ENCODE assay signal across 5 fruit fly cellular contexts in the genomic region with DNA sequence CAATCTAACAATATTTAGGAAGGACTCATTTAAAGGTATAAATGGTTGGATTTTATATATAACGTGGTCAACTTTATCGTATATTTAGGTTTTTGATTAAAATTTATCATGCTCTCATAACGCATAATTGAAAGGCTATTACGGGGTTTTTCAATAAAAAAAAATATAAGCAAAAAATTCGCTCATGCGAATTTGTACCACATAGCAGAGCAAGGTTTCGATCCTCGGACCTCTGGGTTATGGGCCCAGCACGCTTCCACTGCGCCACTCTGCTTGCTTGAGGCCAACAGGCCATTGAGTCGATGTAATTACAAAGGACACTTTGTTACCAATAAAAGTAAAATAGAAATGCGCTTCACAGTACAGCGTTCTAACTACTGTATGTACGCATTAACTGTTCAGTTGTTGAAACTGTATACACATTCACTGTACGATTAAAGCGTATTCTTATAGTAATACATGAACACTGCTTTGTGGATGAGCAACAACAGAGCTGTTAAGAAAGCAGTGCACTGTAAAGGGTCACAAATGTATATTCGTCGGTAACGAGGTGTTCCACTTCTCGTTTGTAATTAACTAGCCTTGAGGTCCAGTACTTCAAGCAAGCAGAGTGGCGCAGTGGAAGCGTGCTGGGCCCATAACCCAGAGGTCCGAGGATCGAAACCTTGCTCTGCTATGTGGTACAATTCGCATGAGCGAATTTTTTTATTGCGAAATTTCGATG.
A peak's percentile ranks its signal among the peaks of the same experiment; 100 is the strongest.
TF ChIP-seq lines count a peak whose summit lies in the region.

No protein-coding gene starts in this region.

- peak; percentile 45 to 60 for TF ChIP-seq CTCF in S2 (optimal IDR thresholded peaks at IDR 0.05; lab: Kevin White, UChicago)
- TF ChIP-seq CTCF in whole organism, embryonic (GFP tag; optimal IDR thresholded peaks at IDR 0.05; lab: Kevin White, UChicago) = peak; percentile 66

TF ChIP-seq in whole organism, adult, 20 proteins besides CTCF, POLR2A, EP300 and RAD21:
- TF ChIP-seq CG7045 (GFP tag; optimal IDR thresholded peaks at IDR 0.05; lab: Kevin White, UChicago) (no peak), CG5204 (GFP tag; optimal IDR thresholded peaks at IDR 0.05; lab: Kevin White, UChicago) (no peak), cic (GFP tag; optimal IDR thresholded peaks at IDR 0.05; lab: Kevin White, UChicago) (peak; percentile 14), CG7101 (tag; optimal IDR thresholded peaks at IDR 0.05; lab: Kevin White, UChicago) (no peak), bab1 (GFP tag; optimal IDR thresholded peaks at IDR 0.05; lab: Kevin White, UChicago) (peak; percentile 64), Crg-1 (GFP tag; optimal IDR thresholded peaks at IDR 0.05; lab: Kevin White, UChicago) (peak; percentile 12)

TF ChIP-seq in whole organism, embryonic, 481 proteins besides CTCF, POLR2A, EP300 and RAD21 (continues in another document):
- TF ChIP-seq Mad (GFP tag; optimal IDR thresholded peaks at IDR 0.05; lab: Kevin White, UChicago) = no peak
- TF ChIP-seq Xbp1 (GFP tag; optimal IDR thresholded peaks at IDR 0.05; lab: Kevin White, UChicago) = no peak
- peak; percentile 67; the same call in 1 of the 2 replicates for TF ChIP-seq CG13287 (GFP tag; IDR thresholded peaks at IDR 0.05; lab: Robert Waterston, UW; ENCODE audit: partially characterized antibody)
- peak; percentile 100 for TF ChIP-seq Bdp1 (GFP tag; optimal IDR thresholded peaks at IDR 0.05; lab: Kevin White, UChicago)
- TF ChIP-seq bowl (GFP tag; IDR thresholded peaks at IDR 0.05; lab: Robert Waterston, UW) = no peak
- TF ChIP-seq chn (GFP tag; optimal IDR thresholded peaks at IDR 0.05; lab: Kevin White, UChicago) = no peak
- peak; percentile 3 for TF ChIP-seq ftz-f1 (GFP tag; optimal IDR thresholded peaks at IDR 0.05; lab: Kevin White, UChicago)
- no peak for TF ChIP-seq CG31441 (GFP tag; IDR thresholded peaks at IDR 0.05; lab: Robert Waterston, UW)
- no peak for TF ChIP-seq CG14667 (GFP tag; IDR thresholded peaks at IDR 0.05; lab: Robert Waterston, UW)
- TF ChIP-seq salm (tag; optimal IDR thresholded peaks at IDR 0.05; lab: Kevin White, UChicago) = peak; percentile 10
- TF ChIP-seq cad (GFP tag; optimal IDR thresholded peaks at IDR 0.05; lab: Kevin White, UChicago) = no peak
- peak; percentile 87 for TF ChIP-seq ato (GFP tag; IDR thresholded peaks at IDR 0.05; lab: Robert Waterston, UW; ENCODE audit: partially characterized antibody)
- no peak for TF ChIP-seq CG12744 (GFP tag; optimal IDR thresholded peaks at IDR 0.05; lab: Kevin White, UChicago)
- peak in 2 of 3 experiments; percentile 63 to 88 for TF ChIP-seq Stat92E (GFP tag; optimal IDR thresholded peaks at IDR 0.05; lab: Kevin White, UChicago)
- peak; percentile 52 for TF ChIP-seq Fer1 (GFP tag; optimal IDR thresholded peaks at IDR 0.05; lab: Kevin White, UChicago)
- peak; percentile 71 for TF ChIP-seq HmgD (GFP tag; optimal IDR thresholded peaks at IDR 0.05; lab: Kevin White, UChicago)
- TF ChIP-seq NfI (GFP tag; optimal IDR thresholded peaks at IDR 0.05; lab: Kevin White, UChicago) = no peak
- TF ChIP-seq CG15696 (tag; optimal IDR thresholded peaks at IDR 0.05; lab: Kevin White, UChicago) = no peak
- peak; percentile 29; the same call in 1 of the 2 replicates for TF ChIP-seq unc-4 (GFP tag; IDR thresholded peaks at IDR 0.05; lab: Robert Waterston, UW; ENCODE audit: partially characterized antibody)
- TF ChIP-seq shn (GFP tag; optimal IDR thresholded peaks at IDR 0.05; lab: Kevin White, UChicago) = no peak
- TF ChIP-seq CG2875 (GFP tag; optimal IDR thresholded peaks at IDR 0.05; lab: Kevin White, UChicago) = no peak
- peak; percentile 11 for TF ChIP-seq CG13624 (GFP tag; optimal IDR thresholded peaks at IDR 0.05; lab: Kevin White, UChicago)
- no peak for TF ChIP-seq CG8924 (tag; optimal IDR thresholded peaks at IDR 0.05; lab: Kevin White, UChicago)
- peak; percentile 11; the same call in 1 of the 2 replicates for TF ChIP-seq HLH3B (GFP tag; IDR thresholded peaks at IDR 0.05; lab: Robert Waterston, UW)

TF ChIP-seq in whole organism, prepupa, 60 proteins besides CTCF, POLR2A, EP300 and RAD21:
- peak; percentile 9 for TF ChIP-seq Eip78C (GFP tag; lab: Kevin White, UChicago)
- TF ChIP-seq svp (GFP tag; lab: Kevin White, UChicago) = peak; percentile 58
- no peak for TF ChIP-seq CG8119 (GFP tag; IDR thresholded peaks at IDR 0.05; lab: Robert Waterston, UW)
- no peak for TF ChIP-seq Eip93F (GFP tag; optimal IDR thresholded peaks at IDR 0.05; lab: Kevin White, UChicago)

TF ChIP-seq in whole organism, wandering third instar larva, 38 proteins besides CTCF, POLR2A, EP300 and RAD21:
- TF ChIP-seq Dfd (GFP tag; optimal IDR thresholded peaks at IDR 0.05; lab: Kevin White, UChicago) (no peak), Hr78 (GFP tag; optimal IDR thresholded peaks at IDR 0.05; lab: Kevin White, UChicago) (peak; percentile 28), fru (GFP tag; optimal IDR thresholded peaks at IDR 0.05; lab: Kevin White, UChicago) (peak; percentile 0), N (GFP tag; optimal IDR thresholded peaks at IDR 0.05; lab: Kevin White, UChicago) (peak; percentile 90), usp (GFP tag; optimal IDR thresholded peaks at IDR 0.05; lab: Kevin White, UChicago) (no peak), dl (GFP tag; optimal IDR thresholded peaks at IDR 0.05; lab: Kevin White, UChicago; ENCODE audit: insufficient read depth in 1 of 2, partially characterized antibody in 2 of 2) (no peak), Jra (GFP tag; optimal IDR thresholded peaks at IDR 0.05; lab: Kevin White, UChicago) (peak; percentile 13), lola (GFP tag; optimal IDR thresholded peaks at IDR 0.05; lab: Kevin White, UChicago) (no peak), dmrt93B (GFP tag; optimal IDR thresholded peaks at IDR 0.05; lab: Kevin White, UChicago) (no peak), Rel (GFP tag; optimal IDR thresholded peaks at IDR 0.05; lab: Kevin White, UChicago) (no peak), Rel (tag; optimal IDR thresholded peaks at IDR 0.05; lab: Kevin White, UChicago) (peak; percentile 5), Myc (optimal IDR thresholded peaks at IDR 0.05; lab: Kevin White, UChicago) (peak; percentile 61)
